Worm (Caenorhabditis elegans) whole organism, early embryonic: Measurements from ENCODE around the gene srh-186.

Experiments used
- ama-1 ChIP-seq: fragments of 150-350 bp; optimal IDR thresholded peaks from 2 replicates; lab custom pipeline; 2014
- ceh-13 ChIP-seq: fragments of 200-800 bp; sonication (Bioruptor generic); optimal IDR thresholded peaks from 2 replicates; lab custom pipeline; 2018; ENCODE audit warnings: mild to moderate bottlenecking, missing genetic modification characterization, missing compliant biosample characterization
- ceh-36 ChIP-seq: sonication (generic microtip); optimal IDR thresholded peaks from 2 replicates; lab custom pipeline; 2016; ENCODE audit warnings: missing genetic modification characterization, inconsistent platforms, missing compliant biosample characterization
- flt-1 ChIP-seq: fragments of 200-800 bp; sonication (Bioruptor generic); IDR thresholded peaks from 2 replicates; pipeline ENCODE4 v1.3.6; 2022; ENCODE audit warnings: missing genetic modification characterization, missing compliant biosample characterization
- hmbx-1 ChIP-seq: sonication (generic microtip); optimal IDR thresholded peaks from 2 replicates; lab custom pipeline; 2016; ENCODE audit warnings: mild to moderate bottlenecking, missing genetic modification characterization, missing compliant biosample characterization
- hmg-4 ChIP-seq: fragments of 200-800 bp; sonication (Bioruptor generic); optimal IDR thresholded peaks from 2 replicates; lab custom pipeline; 2018; ENCODE audit warnings: mild to moderate bottlenecking, missing genetic modification characterization, missing compliant biosample characterization
- pes-1 ChIP-seq: fragments of 200-800 bp; sonication (Bioruptor generic); IDR thresholded peaks from 2 replicates; pipeline ENCODE4 v1.3.6; 2022; ENCODE audit warnings: missing genetic modification reagents, missing genetic modification characterization, missing compliant biosample characterization
- scrt-1 ChIP-seq: fragments of 200-800 bp; sonication (Bioruptor generic); IDR thresholded peaks from 2 replicates; pipeline ENCODE4 v1.3.6; 2022; ENCODE audit warnings: missing genetic modification characterization, missing compliant biosample characterization
- sea-1 ChIP-seq: fragments of 200-800 bp; sonication (Bioruptor generic); conservative IDR thresholded peaks from 2 replicates; pipeline ENCODE4 v1.3.6; 2022; ENCODE audit warnings: missing genetic modification characterization, missing compliant biosample characterization
- tbx-11 ChIP-seq: fragments of 200-800 bp; sonication (Bioruptor generic); IDR thresholded peaks from 2 replicates; pipeline ENCODE4 v1.3.6; 2022; ENCODE audit warnings: missing genetic modification characterization, missing compliant biosample characterization
- tbx-37 ChIP-seq: fragments of 200-800 bp; sonication (Bioruptor generic); conservative IDR thresholded peaks from 2 replicates; pipeline ENCODE4 v1.3.6; 2022; ENCODE audit warnings: missing genetic modification reagents, missing genetic modification characterization, missing compliant biosample characterization

DNA sequence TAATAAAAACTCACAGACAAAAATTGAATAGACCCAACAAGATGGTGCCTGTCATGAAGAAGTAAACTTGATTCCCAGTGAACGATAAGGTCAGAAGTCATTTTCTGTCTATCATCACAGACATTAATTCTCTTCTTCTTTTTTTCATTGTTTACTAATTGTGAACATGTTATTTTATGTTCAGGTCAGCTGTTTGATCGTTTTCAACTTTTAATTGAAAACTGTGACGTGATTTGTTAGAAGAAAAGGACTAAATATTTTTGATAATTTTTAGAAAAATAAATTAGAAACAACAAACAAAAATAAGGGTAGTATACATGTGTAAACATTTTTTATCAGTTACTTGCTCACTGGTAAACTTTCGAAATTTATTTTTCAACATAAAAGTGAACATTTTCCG, 14.1 kb downstream of the srh-186 start, which contains the start of gene F36G9.7:
- TF ChIP-seq hmbx-1 (no peak), tbx-11 (GFP tag; lab: Robert Waterston, UW) (no peak), ama-1 (lab: Kevin White, UChicago) (no peak), ceh-13 (GFP tag; lab: Kevin White, UChicago) (no peak), sea-1 (no peak), pes-1 (GFP tag; lab: Robert Waterston, UW) (no peak), scrt-1 (GFP tag; lab: Robert Waterston, UW) (no peak), flt-1 (GFP tag; lab: Robert Waterston, UW) (no peak), hmg-4 (GFP tag; lab: Kevin White, UChicago) (no peak), tbx-37 (GFP tag; lab: Robert Waterston, UW) (no peak), ceh-36 (tag; lab: Kevin White, UChicago) (no peak)
